Worm (Caenorhabditis elegans): ENCODE measurements around the gene C05E11.3.

ce11 chrX:4599526-4599925, 21.5 kb downstream of the C05E11.3 start:
- TF ChIP-seq F13H6.1 (tag; optimal IDR thresholded peaks at IDR 0.05) (no peak), nhr-25 (tag; optimal IDR thresholded peaks at IDR 0.05) (no peak), skn-1 (tag; optimal IDR thresholded peaks at IDR 0.05) (no peak), alr-1 (tag; optimal IDR thresholded peaks at IDR 0.05) (no peak), fos-1 (tag; optimal IDR thresholded peaks at IDR 0.05) (no peak), nhr-237 (tag; optimal IDR thresholded peaks at IDR 0.05) (no peak)
